Worm (Caenorhabditis elegans) whole organism, young adult: ENCODE data around the gene acc-1.

ENCODE experiments used
- B0261.1 ChIP-seq: sonication (generic microtip); optimal IDR thresholded peaks from 2 replicates; lab custom pipeline; 2016; ENCODE audit warnings: mild to moderate bottlenecking, missing genetic modification characterization, moderate library complexity, missing compliant biosample characterization
- B0336.3 ChIP-seq: fragments of 200-800 bp; sonication (Bioruptor generic); IDR thresholded peaks from 2 replicates; pipeline ENCODE4 v1.3.6; 2022; ENCODE audit warnings: missing genetic modification characterization, missing compliant biosample characterization
- C17E4.6 ChIP-seq: fragments of 200-800 bp; sonication (Bioruptor generic); IDR thresholded peaks from 2 replicates; pipeline ENCODE4 v1.3.6; 2022; ENCODE audit warnings: missing genetic modification reagents, missing genetic modification characterization, missing compliant biosample characterization
- F33H1.4 ChIP-seq: fragments of 200-800 bp; sonication (Bioruptor generic); IDR thresholded peaks from 2 replicates; pipeline ENCODE4 v1.3.6; 2022; ENCODE audit warnings: missing genetic modification reagents, missing genetic modification characterization, missing compliant biosample characterization
- F57C9.4 ChIP-seq: sonication (generic microtip); optimal IDR thresholded peaks from 2 replicates; lab custom pipeline; 2017; ENCODE audit warnings: mild to moderate bottlenecking, missing genetic modification characterization, missing compliant biosample characterization
- hsf-1 ChIP-seq: fragments of 200-800 bp; sonication (Bioruptor generic); IDR thresholded peaks from 2 replicates; pipeline ENCODE4 v1.3.6; 2022; ENCODE audit warnings: missing genetic modification reagents, missing genetic modification characterization, missing compliant biosample characterization
- tbp1 ChIP-seq: fragments of 200-800 bp; sonication (Bioruptor generic); optimal IDR thresholded peaks from 2 replicates; lab custom pipeline; 2018; ENCODE audit warnings: mild to moderate bottlenecking, missing genetic modification characterization, missing compliant biosample characterization
- unc-130 ChIP-seq: sonication (generic microtip); optimal IDR thresholded peaks from 2 replicates; lab custom pipeline; 2016; ENCODE audit warnings: missing genetic modification reagents, missing genetic modification characterization, missing compliant biosample characterization

DNA sequence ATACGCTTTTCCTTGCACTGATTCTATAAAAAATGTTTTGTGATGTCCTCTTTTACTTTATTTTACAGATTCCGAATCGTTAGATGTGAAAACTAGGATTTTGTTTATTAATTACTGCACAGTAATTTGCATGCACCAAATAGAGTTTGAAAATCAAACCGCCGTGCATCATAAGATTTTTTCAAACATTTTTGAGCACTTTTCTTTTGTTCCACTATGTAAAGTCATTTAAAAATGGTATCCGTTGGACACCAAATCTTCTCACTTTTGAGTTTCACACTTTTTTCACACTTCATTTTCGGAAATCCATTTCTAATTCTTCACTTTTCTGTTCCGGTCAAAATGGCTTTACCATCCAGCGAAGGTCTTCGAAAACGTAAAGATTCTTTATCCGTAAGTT, 14.7 kb upstream of the acc-1 start, which contains the start of gene degl-2:
- no peak for TF ChIP-seq B0261.1 (tag; lab: Kevin White, UChicago)
- no peak for TF ChIP-seq tbp1 (GFP tag; lab: Kevin White, UChicago)
- no peak for TF ChIP-seq unc-130 (GFP tag; lab: Kevin White, UChicago)
- TF ChIP-seq hsf-1 (GFP tag; lab: Robert Waterston, UW), result no peak
- no peak for TF ChIP-seq C17E4.6
- no peak for TF ChIP-seq F33H1.4
- no peak for TF ChIP-seq B0336.3 (GFP tag; lab: Robert Waterston, UW)
- TF ChIP-seq F57C9.4 (tag; lab: Kevin White, UChicago), result no peak
